Worm (Caenorhabditis elegans) whole organism, mixed stage, embryonic: ENCODE measurements around the gene F09G8.10.

Experiments used
- M03D4.4 ChIP-seq: sonication (generic microtip); optimal IDR thresholded peaks from 2 replicates; lab custom pipeline; 2017; ENCODE audit warnings: mild to moderate bottlenecking, missing genetic modification characterization, missing compliant biosample characterization
- bed-3 ChIP-seq: fragments of 200-800 bp; sonication (Bioruptor generic); optimal IDR thresholded peaks from 3 replicates; lab custom pipeline; 2018; ENCODE audit warnings: mild to moderate bottlenecking, missing genetic modification characterization, moderate library complexity, missing compliant biosample characterization
- blmp-1 ChIP-seq: fragments of 150-350 bp; optimal IDR thresholded peaks from 2 replicates; lab custom pipeline; 2014; ENCODE audit warnings: missing biosample characterization, missing genetic modification characterization
- ceh-39 ChIP-seq: fragments of 150-350 bp; optimal IDR thresholded peaks from 2 replicates; lab custom pipeline; 2014; ENCODE audit warnings: missing biosample characterization, missing genetic modification characterization
- ceh-43 ChIP-seq: fragments of 200-800 bp; sonication (Bioruptor generic); optimal IDR thresholded peaks from 2 replicates; lab custom pipeline; 2018; ENCODE audit warnings: mild to moderate bottlenecking, missing genetic modification characterization, moderate library complexity, missing compliant biosample characterization
- ceh-83 ChIP-seq: fragments of 200-800 bp; sonication (Bioruptor generic); optimal IDR thresholded peaks from 2 replicates; lab custom pipeline; 2018; ENCODE audit warnings: mild to moderate bottlenecking, missing genetic modification characterization, missing compliant biosample characterization
- ces-1 ChIP-seq: fragments of 150-350 bp; optimal IDR thresholded peaks from 2 replicates; lab custom pipeline; 2014; ENCODE audit warnings: missing biosample characterization, missing genetic modification reagents, missing genetic modification characterization
- cnd-1 ChIP-seq: fragments of 200-800 bp; sonication (Bioruptor generic); optimal IDR thresholded peaks from 2 replicates; lab custom pipeline; 2018; ENCODE audit warnings: mild to moderate bottlenecking, missing genetic modification characterization, missing compliant biosample characterization
- drap-1 ChIP-seq: fragments of 200-800 bp; sonication (Bioruptor generic); optimal IDR thresholded peaks from 3 replicates; lab custom pipeline; 2018; ENCODE audit warnings: mild to moderate bottlenecking, missing genetic modification characterization, missing compliant biosample characterization
- elt-1 ChIP-seq: sonication (generic microtip); optimal IDR thresholded peaks from 2 replicates; lab custom pipeline; 2017; ENCODE audit warnings: missing genetic modification characterization, mild to moderate bottlenecking, missing compliant biosample characterization, antibody characterized with exemption, moderate library complexity, borderline replicate concordance; ENCODE audit not compliant: insufficient read depth
- elt-3 ChIP-seq: fragments of 150-350 bp; optimal IDR thresholded peaks from 2 replicates; lab custom pipeline; 2014; ENCODE audit warnings: missing biosample characterization, missing genetic modification characterization
- flh-1 ChIP-seq: fragments of 200-800 bp; sonication (Bioruptor generic); optimal IDR thresholded peaks from 2 replicates; lab custom pipeline; 2018; ENCODE audit warnings: mild to moderate bottlenecking, missing genetic modification characterization, moderate library complexity, missing compliant biosample characterization
- ham-2 ChIP-seq: fragments of 200-800 bp; sonication (Bioruptor generic); optimal IDR thresholded peaks from 2 replicates; lab custom pipeline; 2018; ENCODE audit warnings: mild to moderate bottlenecking, missing genetic modification characterization, missing compliant biosample characterization
- hlh-1 ChIP-seq: fragments of 150-350 bp; optimal IDR thresholded peaks from 2 replicates; lab custom pipeline; 2014; ENCODE audit warnings: missing biosample characterization, missing genetic modification reagents, missing genetic modification characterization
- lin-13 ChIP-seq: fragments of 150-350 bp; optimal IDR thresholded peaks from 2 replicates; lab custom pipeline; 2014; ENCODE audit warnings: missing biosample characterization, missing genetic modification characterization
- lin-32 ChIP-seq: fragments of 200-800 bp; sonication (Bioruptor generic); optimal IDR thresholded peaks from 2 replicates; lab custom pipeline; 2018; ENCODE audit warnings: mild to moderate bottlenecking, missing genetic modification characterization, missing compliant biosample characterization
- lsy-2 ChIP-seq: fragments of 150-350 bp; optimal IDR thresholded peaks from 2 replicates; lab custom pipeline; 2014; ENCODE audit warnings: missing biosample characterization, missing genetic modification characterization
- mab-5 ChIP-seq: fragments of 150-350 bp; optimal IDR thresholded peaks from 2 replicates; lab custom pipeline; 2014; ENCODE audit warnings: missing biosample characterization, missing genetic modification characterization
- mep-1 ChIP-seq: fragments of 150-350 bp; optimal IDR thresholded peaks from 2 replicates; lab custom pipeline; 2017; ENCODE audit warnings: missing biosample characterization, missing genetic modification reagents, missing genetic modification characterization, inconsistent platforms
- mls-2 ChIP-seq: sonication (generic microtip); optimal IDR thresholded peaks from 2 replicates; lab custom pipeline; 2016; ENCODE audit warnings: mild to moderate bottlenecking, missing genetic modification characterization, moderate library complexity, missing compliant biosample characterization
- nhr-12 ChIP-seq: fragments of 150-350 bp; optimal IDR thresholded peaks from 2 replicates; lab custom pipeline; 2014; ENCODE audit warnings: missing biosample characterization, missing genetic modification characterization
- nhr-2 ChIP-seq: fragments of 150-350 bp; optimal IDR thresholded peaks from 2 replicates; lab custom pipeline; 2014; ENCODE audit warnings: missing biosample characterization, missing genetic modification characterization
- nhr-237 ChIP-seq: fragments of 150-350 bp; optimal IDR thresholded peaks from 2 replicates; lab custom pipeline; 2014; ENCODE audit warnings: missing biosample characterization, missing genetic modification characterization
- nhr-28 ChIP-seq: fragments of 150-350 bp; optimal IDR thresholded peaks from 2 replicates; lab custom pipeline; 2014; ENCODE audit warnings: missing biosample characterization, missing genetic modification characterization
- nhr-76 ChIP-seq: sonication (generic microtip); optimal IDR thresholded peaks from 2 replicates; lab custom pipeline; 2017; ENCODE audit warnings: missing biosample characterization, missing genetic modification characterization
- pha-4 ChIP-seq: fragments of 150-350 bp; optimal IDR thresholded peaks from 2 replicates; lab custom pipeline; 2018; ENCODE audit warnings: missing biosample characterization, missing genetic modification reagents, missing genetic modification characterization
- sem-2 ChIP-seq: fragments of 200-800 bp; sonication (Bioruptor generic); optimal IDR thresholded peaks from 2 replicates; lab custom pipeline; 2018; ENCODE audit warnings: mild to moderate bottlenecking, missing genetic modification characterization, missing compliant biosample characterization
- snpc-4 ChIP-seq: fragments of 150-350 bp; optimal IDR thresholded peaks from 2 replicates; lab custom pipeline; 2014; ENCODE audit warnings: missing biosample characterization, missing genetic modification characterization
- sptf-1 ChIP-seq: sonication (generic microtip); optimal IDR thresholded peaks from 2 replicates; lab custom pipeline; 2017; ENCODE audit warnings: mild to moderate bottlenecking, missing genetic modification characterization, moderate library complexity, missing compliant biosample characterization
- tbx-8 ChIP-seq: fragments of 200-800 bp; sonication (Bioruptor generic); optimal IDR thresholded peaks from 2 replicates; lab custom pipeline; 2018; ENCODE audit warnings: mild to moderate bottlenecking, missing genetic modification characterization, moderate library complexity, missing compliant biosample characterization
- unc-120 ChIP-seq: sonication (generic microtip); optimal IDR thresholded peaks from 2 replicates; lab custom pipeline; 2017; ENCODE audit warnings: missing genetic modification characterization, missing compliant biosample characterization; ENCODE audit not compliant: poor library complexity, severe bottlenecking
- unc-39 ChIP-seq: fragments of 150-350 bp; optimal IDR thresholded peaks from 2 replicates; lab custom pipeline; 2014; ENCODE audit warnings: missing biosample characterization, missing genetic modification characterization
- unc-62 ChIP-seq: fragments of 150-350 bp; optimal IDR thresholded peaks from 2 replicates; lab custom pipeline; 2014; ENCODE audit warnings: missing biosample characterization, missing genetic modification reagents, missing genetic modification characterization
- zip-8 ChIP-seq: fragments of 150-350 bp; optimal IDR thresholded peaks from 2 replicates; lab custom pipeline; 2014; ENCODE audit warnings: missing biosample characterization, missing genetic modification characterization
- ztf-11 ChIP-seq: fragments of 150-350 bp; optimal IDR thresholded peaks from 2 replicates; lab custom pipeline; 2014; ENCODE audit warnings: missing biosample characterization, missing genetic modification characterization

The F09G8.10 gene

DNA sequence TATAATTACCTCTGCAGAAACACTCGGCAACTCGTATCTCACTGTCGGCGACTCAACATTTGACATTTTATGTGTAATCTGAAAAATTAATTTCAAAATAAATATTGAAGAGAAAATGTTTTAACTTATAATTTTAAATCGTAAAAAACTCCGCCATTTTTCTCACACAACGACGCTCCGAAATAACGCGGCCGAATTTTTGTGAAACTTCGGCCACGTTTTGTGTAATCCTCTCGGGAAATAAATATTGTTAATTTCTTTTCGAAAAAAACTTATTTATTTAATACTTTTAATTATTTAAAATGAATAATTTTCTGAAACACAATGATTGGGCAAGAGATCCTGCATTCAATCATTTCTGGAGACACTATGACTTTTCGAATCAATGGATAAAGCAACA, 35.4 kb upstream of the F09G8.10 start, which contains the start of the genes F10E9.7 and F10E9.5:
Gene F10E9.7, minus strand, starts transcription at position 86 of the 400 bp plus-strand sequence.
Gene F10E9.5, plus strand, starts transcription at position 237 of the 400 bp plus-strand sequence.
- TF ChIP-seq hlh-1 (tag; lab: Kevin White, UChicago) (no peak), blmp-1 (tag; lab: Kevin White, UChicago) (no peak), zip-8 (no peak), elt-1 (tag; lab: Kevin White, UChicago) (no peak), M03D4.4 (tag; lab: Kevin White, UChicago) (no peak), snpc-4 (tag; lab: Kevin White, UChicago) (no peak), ceh-83 (no peak), unc-62 (no peak), mab-5 (no peak), unc-39 (tag; lab: Kevin White, UChicago) (no peak), ces-1 (peak; percentile 70), lsy-2 (tag; lab: Kevin White, UChicago) (peak; percentile 74), nhr-2 (tag; lab: Kevin White, UChicago) (peak; percentile 26), lin-32 (GFP tag; lab: Kevin White, UChicago) (no peak), ceh-43 (GFP tag; lab: Kevin White, UChicago) (no peak), tbx-8 (GFP tag; lab: Kevin White, UChicago) (no peak), nhr-28 (tag; lab: Kevin White, UChicago) (no peak), lin-13 (tag; lab: Kevin White, UChicago) (peak; percentile 30), nhr-76 (tag; lab: Kevin White, UChicago) (no peak), mep-1 (peak; percentile 61), drap-1 (no peak), sem-2 (GFP tag; lab: Kevin White, UChicago) (no peak), ztf-11 (tag; lab: Kevin White, UChicago) (no peak), nhr-12 (tag; lab: Kevin White, UChicago) (no peak), sptf-1 (tag; lab: Kevin White, UChicago) (peak; percentile 54), pha-4 (tag; lab: Kevin White, UChicago) (no peak), mls-2 (tag; lab: Kevin White, UChicago) (no peak), unc-120 (tag; lab: Kevin White, UChicago) (no peak), cnd-1 (no peak), flh-1 (GFP tag; lab: Kevin White, UChicago) (no peak), elt-3 (tag; lab: Kevin White, UChicago) (no peak), ceh-39 (tag; lab: Kevin White, UChicago) (peak; percentile 38), ham-2 (GFP tag; lab: Kevin White, UChicago) (no peak), bed-3 (GFP tag; lab: Kevin White, UChicago) (no peak), nhr-237 (tag; lab: Kevin White, UChicago) (peak; percentile 15)

DNA sequence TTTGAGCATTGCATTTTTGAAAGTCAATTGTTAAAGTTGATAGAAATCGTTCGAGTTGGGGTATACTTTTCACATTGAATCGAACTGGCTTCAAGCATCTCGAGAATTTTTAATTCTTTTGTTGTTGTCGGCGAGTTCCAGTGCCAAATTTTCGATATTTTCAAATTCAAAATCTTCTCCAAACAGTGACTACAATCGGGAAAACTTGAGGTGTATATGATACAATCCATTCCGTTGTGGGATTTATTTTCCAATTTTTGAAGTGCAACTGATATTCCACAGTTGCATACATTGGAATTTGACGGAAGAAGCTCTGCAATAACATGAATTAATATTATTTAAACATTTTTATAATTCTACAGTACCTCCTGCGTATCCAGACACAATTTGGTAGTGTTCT, 33.8 kb upstream of the F09G8.10 start:
- no peak for TF ChIP-seq sem-2 (GFP tag; lab: Kevin White, UChicago)
- TF ChIP-seq nhr-237 (tag; lab: Kevin White, UChicago), result no peak
- TF ChIP-seq elt-1 (tag; lab: Kevin White, UChicago), result no peak
- TF ChIP-seq lin-13 (tag; lab: Kevin White, UChicago), result no peak
- no peak for TF ChIP-seq elt-3 (tag; lab: Kevin White, UChicago)
- TF ChIP-seq mab-5, result no peak
- TF ChIP-seq ces-1, result no peak
- TF ChIP-seq unc-62, result no peak
- TF ChIP-seq nhr-2 (tag; lab: Kevin White, UChicago), result no peak
- no peak for TF ChIP-seq mls-2 (tag; lab: Kevin White, UChicago)
- no peak for TF ChIP-seq ztf-11 (tag; lab: Kevin White, UChicago)
- TF ChIP-seq pha-4 (tag; lab: Kevin White, UChicago), result no peak
- no peak for TF ChIP-seq ceh-83
- TF ChIP-seq drap-1, result no peak
- no peak for TF ChIP-seq ham-2 (GFP tag; lab: Kevin White, UChicago)
- TF ChIP-seq, all 35 proteins: peak for 0

ce11 chrIII:8305304-8305703, 33.3 kb upstream of the F09G8.10 start:
- TF ChIP-seq lsy-2 (tag; lab: Kevin White, UChicago) (no peak), hlh-1 (tag; lab: Kevin White, UChicago) (no peak), ces-1 (no peak), unc-120 (tag; lab: Kevin White, UChicago) (no peak)
- TF ChIP-seq, all 35 proteins: peak for 0
